Fruit fly (Drosophila melanogaster) Kc167 (cell line): ENCODE results near the gene Arpc3A.

ENCODE experiments used
- Myc ChIP-seq: fragments of >200 bp; optimal IDR thresholded peaks from 2 replicates; lab custom pipeline; 2017; ENCODE audit warnings: missing external identifiers
- h ChIP-seq: fragments of >200 bp; optimal IDR thresholded peaks from 3 replicates; lab custom pipeline; 2018; ENCODE audit warnings: missing external identifiers
- psq ChIP-seq: fragments of >200 bp; optimal IDR thresholded peaks from 2 replicates; lab custom pipeline; 2017; ENCODE audit warnings: missing external identifiers
- ttk ChIP-seq: sonication (Bioruptor generic); optimal IDR thresholded peaks from 2 replicates; lab custom pipeline; 2017; ENCODE audit warnings: missing external identifiers

DNA sequence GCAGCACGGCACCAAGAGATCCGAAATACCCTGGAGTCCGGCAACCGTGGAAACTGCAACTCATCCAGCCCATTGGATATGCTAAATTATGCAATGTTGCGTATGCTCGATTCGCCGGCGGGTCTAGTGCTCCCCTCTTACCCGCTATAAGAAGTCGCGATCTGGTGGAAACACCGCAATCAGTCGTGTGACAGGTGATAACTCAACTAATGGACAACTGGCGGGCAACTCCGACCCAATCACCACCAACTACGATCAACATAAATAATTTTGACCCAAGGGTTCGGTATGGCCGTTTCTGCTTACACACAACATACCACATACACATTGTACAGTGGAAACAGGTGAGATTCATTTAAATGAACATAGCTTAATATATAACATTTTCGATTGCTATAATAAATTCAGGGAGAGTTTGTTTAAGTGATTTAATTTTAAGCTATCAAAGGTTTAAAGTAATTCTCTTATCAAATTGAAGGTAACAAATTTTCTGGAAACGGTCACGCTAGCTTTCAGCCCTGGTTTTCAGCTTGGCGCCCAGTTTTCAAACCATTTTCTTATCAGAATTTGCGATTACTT, 22.8 kb downstream of the Arpc3A start, which contains the start of gene Hmt-1:
- TF ChIP-seq ttk (lab: Kevin White, UChicago): no peak
- no peak for TF ChIP-seq Myc (lab: Kevin White, UChicago)
- no peak for TF ChIP-seq h (lab: Kevin White, UChicago)
- TF ChIP-seq psq (lab: Kevin White, UChicago): no peak
